Worm (Caenorhabditis elegans) whole organism, early embryonic: ENCODE data around the gene F46G10.1.

Experiments
- B0310.2 ChIP-seq: sonication (generic microtip); optimal IDR thresholded peaks from 2 replicates; lab custom pipeline; 2016; ENCODE audit warnings: mild to moderate bottlenecking, missing genetic modification characterization, missing compliant biosample characterization
- F13C5.2 ChIP-seq: sonication (generic microtip); optimal IDR thresholded peaks from 2 replicates; lab custom pipeline; 2017; ENCODE audit warnings: mild to moderate bottlenecking, missing genetic modification characterization, inconsistent platforms, missing compliant biosample characterization
- ama-1 ChIP-seq: fragments of 150-350 bp; optimal IDR thresholded peaks from 2 replicates; lab custom pipeline; 2014
- ceh-13 ChIP-seq: fragments of 200-800 bp; sonication (Bioruptor generic); optimal IDR thresholded peaks from 2 replicates; lab custom pipeline; 2018; ENCODE audit warnings: mild to moderate bottlenecking, missing genetic modification characterization, missing compliant biosample characterization
- ets-7 ChIP-seq: sonication (generic microtip); optimal IDR thresholded peaks from 2 replicates; lab custom pipeline; 2016; ENCODE audit warnings: missing genotype, missing genetic modification characterization, missing compliant biosample characterization
- flt-1 ChIP-seq: fragments of 200-800 bp; sonication (Bioruptor generic); IDR thresholded peaks from 2 replicates; pipeline ENCODE4 v1.3.6; 2022; ENCODE audit warnings: missing genetic modification characterization, missing compliant biosample characterization
- hmbx-1 ChIP-seq: sonication (generic microtip); optimal IDR thresholded peaks from 2 replicates; lab custom pipeline; 2016; ENCODE audit warnings: mild to moderate bottlenecking, missing genetic modification characterization, missing compliant biosample characterization
- tbx-37 ChIP-seq: fragments of 200-800 bp; sonication (Bioruptor generic); conservative IDR thresholded peaks from 2 replicates; pipeline ENCODE4 v1.3.6; 2022; ENCODE audit warnings: missing genetic modification reagents, missing genetic modification characterization, missing compliant biosample characterization
- tra-4 ChIP-seq: sonication (generic microtip); optimal IDR thresholded peaks from 2 replicates; lab custom pipeline; 2017; ENCODE audit warnings: missing genetic modification characterization, missing compliant biosample characterization

- no peak for TF ChIP-seq ets-7
- TF ChIP-seq ceh-13 = no peak
- TF ChIP-seq B0310.2 (tag; lab: Kevin White, UChicago) = no peak
- no peak for TF ChIP-seq F13C5.2 (tag; lab: Kevin White, UChicago)
- no peak for TF ChIP-seq flt-1 (GFP tag; lab: Robert Waterston, UW)
- TF ChIP-seq hmbx-1 = no peak
- TF ChIP-seq tbx-37 (GFP tag; lab: Robert Waterston, UW) = no peak
- TF ChIP-seq tra-4 (tag; lab: Kevin White, UChicago) = no peak
- no peak for TF ChIP-seq ama-1 (lab: Kevin White, UChicago)
These were observed 49.4 kb downstream of the F46G10.1 start, which contains the start of gene K09A11.1 for ce11 chrX:13262195-13262594.
